Worm (Caenorhabditis elegans) whole organism, L2 larva: ENCODE data around the gene Y116A8C.19.

Experiments
- R02D3.7 ChIP-seq: fragments of 150-350 bp; optimal IDR thresholded peaks from 2 replicates; lab custom pipeline; 2014; ENCODE audit warnings: missing biosample characterization, missing genetic modification characterization
- lin-11 ChIP-seq: fragments of 150-350 bp; sonication (generic microtip); optimal IDR thresholded peaks from 2 replicates; lab custom pipeline; 2014; ENCODE audit warnings: missing biosample characterization, missing genetic modification characterization, inconsistent platforms, mixed read lengths
- mab-5 ChIP-seq: fragments of 150-350 bp; optimal IDR thresholded peaks from 2 replicates; lab custom pipeline; 2014; ENCODE audit warnings: missing biosample characterization, missing genetic modification characterization
- mdl-1 ChIP-seq, 2 experiments: fragments of 150-350 bp in 1 of 2; sonication (generic microtip) in 1 of 2; optimal IDR thresholded peaks; 2 replicates each; lab custom pipeline; 2017; ENCODE audit warnings: missing biosample characterization in 2 of 2, missing genetic modification characterization in 2 of 2
- nhr-11 ChIP-seq: fragments of 150-350 bp; optimal IDR thresholded peaks from 2 replicates; lab custom pipeline; 2014; ENCODE audit warnings: missing biosample characterization, missing genetic modification characterization
- nhr-129 ChIP-seq: fragments of 150-350 bp; optimal IDR thresholded peaks from 2 replicates; lab custom pipeline; 2014; ENCODE audit warnings: missing biosample characterization, missing genetic modification characterization
- snpc-4 ChIP-seq: fragments of 150-350 bp; optimal IDR thresholded peaks from 2 replicates; lab custom pipeline; 2014; ENCODE audit warnings: missing biosample characterization, missing genetic modification characterization
- unc-62 ChIP-seq: fragments of 150-350 bp; optimal IDR thresholded peaks from 2 replicates; lab custom pipeline; 2014; ENCODE audit warnings: missing biosample characterization, missing genetic modification reagents, missing genetic modification characterization

DNA sequence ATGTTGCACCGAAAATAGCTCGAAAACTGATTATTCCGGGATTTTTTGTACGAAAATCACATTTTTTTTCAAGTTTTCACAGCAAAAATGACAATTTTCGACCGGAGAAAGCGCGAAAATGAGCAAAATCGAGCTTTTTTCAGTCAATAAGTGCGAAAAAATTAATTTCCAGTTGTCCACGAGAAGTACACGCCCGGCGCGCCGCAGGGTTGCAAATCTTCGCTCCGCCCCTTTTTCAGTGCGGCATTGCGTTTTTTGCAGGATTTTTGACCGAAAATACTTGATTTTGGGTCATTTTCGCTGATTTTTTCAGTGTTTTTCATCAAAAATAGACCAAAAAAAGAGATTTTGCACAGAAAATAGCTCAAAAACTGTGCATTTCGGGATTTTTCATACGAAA, 44.9 kb upstream of the Y116A8C.19 start:
- TF ChIP-seq nhr-129 (tag; lab: Kevin White, UChicago) (no peak), lin-11 (tag; lab: Kevin White, UChicago) (no peak), unc-62 (GFP tag; lab: Kevin White, UChicago) (no peak), nhr-11 (no peak), R02D3.7 (no peak), mab-5 (tag; lab: Kevin White, UChicago) (no peak), mdl-1 (tag; optimal IDR thresholded peaks at IDR 0.05; lab: Kevin White, UChicago) (no peak), snpc-4 (tag; lab: Kevin White, UChicago) (no peak)
